Worm (Caenorhabditis elegans) whole organism, mixed stage, embryonic: Measurements from ENCODE around the gene str-264.

Source experiments
- M03D4.4 ChIP-seq: sonication (generic microtip); optimal IDR thresholded peaks from 2 replicates; lab custom pipeline; 2017; ENCODE audit warnings: mild to moderate bottlenecking, missing genetic modification characterization, missing compliant biosample characterization
- bed-3 ChIP-seq: fragments of 200-800 bp; sonication (Bioruptor generic); optimal IDR thresholded peaks from 3 replicates; lab custom pipeline; 2018; ENCODE audit warnings: mild to moderate bottlenecking, missing genetic modification characterization, moderate library complexity, missing compliant biosample characterization
- blmp-1 ChIP-seq: fragments of 150-350 bp; optimal IDR thresholded peaks from 2 replicates; lab custom pipeline; 2014; ENCODE audit warnings: missing biosample characterization, missing genetic modification characterization
- ceh-39 ChIP-seq: fragments of 150-350 bp; optimal IDR thresholded peaks from 2 replicates; lab custom pipeline; 2014; ENCODE audit warnings: missing biosample characterization, missing genetic modification characterization
- ceh-83 ChIP-seq: fragments of 200-800 bp; sonication (Bioruptor generic); optimal IDR thresholded peaks from 2 replicates; lab custom pipeline; 2018; ENCODE audit warnings: mild to moderate bottlenecking, missing genetic modification characterization, missing compliant biosample characterization
- ces-1 ChIP-seq: fragments of 150-350 bp; optimal IDR thresholded peaks from 2 replicates; lab custom pipeline; 2014; ENCODE audit warnings: missing biosample characterization, missing genetic modification reagents, missing genetic modification characterization
- cnd-1 ChIP-seq: fragments of 200-800 bp; sonication (Bioruptor generic); optimal IDR thresholded peaks from 2 replicates; lab custom pipeline; 2018; ENCODE audit warnings: mild to moderate bottlenecking, missing genetic modification characterization, missing compliant biosample characterization
- drap-1 ChIP-seq: fragments of 200-800 bp; sonication (Bioruptor generic); optimal IDR thresholded peaks from 3 replicates; lab custom pipeline; 2018; ENCODE audit warnings: mild to moderate bottlenecking, missing genetic modification characterization, missing compliant biosample characterization
- elt-1 ChIP-seq: sonication (generic microtip); optimal IDR thresholded peaks from 2 replicates; lab custom pipeline; 2017; ENCODE audit warnings: missing genetic modification characterization, mild to moderate bottlenecking, missing compliant biosample characterization, antibody characterized with exemption, moderate library complexity, borderline replicate concordance; ENCODE audit not compliant: insufficient read depth
- flh-1 ChIP-seq: fragments of 200-800 bp; sonication (Bioruptor generic); optimal IDR thresholded peaks from 2 replicates; lab custom pipeline; 2018; ENCODE audit warnings: mild to moderate bottlenecking, missing genetic modification characterization, moderate library complexity, missing compliant biosample characterization
- ham-2 ChIP-seq: fragments of 200-800 bp; sonication (Bioruptor generic); optimal IDR thresholded peaks from 2 replicates; lab custom pipeline; 2018; ENCODE audit warnings: mild to moderate bottlenecking, missing genetic modification characterization, missing compliant biosample characterization
- hlh-1 ChIP-seq: fragments of 150-350 bp; optimal IDR thresholded peaks from 2 replicates; lab custom pipeline; 2014; ENCODE audit warnings: missing biosample characterization, missing genetic modification reagents, missing genetic modification characterization
- lin-13 ChIP-seq: fragments of 150-350 bp; optimal IDR thresholded peaks from 2 replicates; lab custom pipeline; 2014; ENCODE audit warnings: missing biosample characterization, missing genetic modification characterization
- lin-32 ChIP-seq: fragments of 200-800 bp; sonication (Bioruptor generic); optimal IDR thresholded peaks from 2 replicates; lab custom pipeline; 2018; ENCODE audit warnings: mild to moderate bottlenecking, missing genetic modification characterization, missing compliant biosample characterization
- lsy-2 ChIP-seq: fragments of 150-350 bp; optimal IDR thresholded peaks from 2 replicates; lab custom pipeline; 2014; ENCODE audit warnings: missing biosample characterization, missing genetic modification characterization
- mab-5 ChIP-seq: fragments of 150-350 bp; optimal IDR thresholded peaks from 2 replicates; lab custom pipeline; 2014; ENCODE audit warnings: missing biosample characterization, missing genetic modification characterization
- mep-1 ChIP-seq: fragments of 150-350 bp; optimal IDR thresholded peaks from 2 replicates; lab custom pipeline; 2017; ENCODE audit warnings: missing biosample characterization, missing genetic modification reagents, missing genetic modification characterization, inconsistent platforms
- mls-2 ChIP-seq: sonication (generic microtip); optimal IDR thresholded peaks from 2 replicates; lab custom pipeline; 2016; ENCODE audit warnings: mild to moderate bottlenecking, missing genetic modification characterization, moderate library complexity, missing compliant biosample characterization
- nhr-12 ChIP-seq: fragments of 150-350 bp; optimal IDR thresholded peaks from 2 replicates; lab custom pipeline; 2014; ENCODE audit warnings: missing biosample characterization, missing genetic modification characterization
- nhr-2 ChIP-seq: fragments of 150-350 bp; optimal IDR thresholded peaks from 2 replicates; lab custom pipeline; 2014; ENCODE audit warnings: missing biosample characterization, missing genetic modification characterization
- nhr-237 ChIP-seq: fragments of 150-350 bp; optimal IDR thresholded peaks from 2 replicates; lab custom pipeline; 2014; ENCODE audit warnings: missing biosample characterization, missing genetic modification characterization
- nhr-28 ChIP-seq: fragments of 150-350 bp; optimal IDR thresholded peaks from 2 replicates; lab custom pipeline; 2014; ENCODE audit warnings: missing biosample characterization, missing genetic modification characterization
- nhr-76 ChIP-seq: sonication (generic microtip); optimal IDR thresholded peaks from 2 replicates; lab custom pipeline; 2017; ENCODE audit warnings: missing biosample characterization, missing genetic modification characterization
- pha-4 ChIP-seq: fragments of 150-350 bp; optimal IDR thresholded peaks from 2 replicates; lab custom pipeline; 2018; ENCODE audit warnings: missing biosample characterization, missing genetic modification reagents, missing genetic modification characterization
- sem-2 ChIP-seq: fragments of 200-800 bp; sonication (Bioruptor generic); optimal IDR thresholded peaks from 2 replicates; lab custom pipeline; 2018; ENCODE audit warnings: mild to moderate bottlenecking, missing genetic modification characterization, missing compliant biosample characterization
- snpc-4 ChIP-seq: fragments of 150-350 bp; optimal IDR thresholded peaks from 2 replicates; lab custom pipeline; 2014; ENCODE audit warnings: missing biosample characterization, missing genetic modification characterization
- sptf-1 ChIP-seq: sonication (generic microtip); optimal IDR thresholded peaks from 2 replicates; lab custom pipeline; 2017; ENCODE audit warnings: mild to moderate bottlenecking, missing genetic modification characterization, moderate library complexity, missing compliant biosample characterization
- tbx-8 ChIP-seq: fragments of 200-800 bp; sonication (Bioruptor generic); optimal IDR thresholded peaks from 2 replicates; lab custom pipeline; 2018; ENCODE audit warnings: mild to moderate bottlenecking, missing genetic modification characterization, moderate library complexity, missing compliant biosample characterization
- unc-39 ChIP-seq: fragments of 150-350 bp; optimal IDR thresholded peaks from 2 replicates; lab custom pipeline; 2014; ENCODE audit warnings: missing biosample characterization, missing genetic modification characterization
- unc-62 ChIP-seq: fragments of 150-350 bp; optimal IDR thresholded peaks from 2 replicates; lab custom pipeline; 2014; ENCODE audit warnings: missing biosample characterization, missing genetic modification reagents, missing genetic modification characterization
- zip-8 ChIP-seq: fragments of 150-350 bp; optimal IDR thresholded peaks from 2 replicates; lab custom pipeline; 2014; ENCODE audit warnings: missing biosample characterization, missing genetic modification characterization
- ztf-11 ChIP-seq: fragments of 150-350 bp; optimal IDR thresholded peaks from 2 replicates; lab custom pipeline; 2014; ENCODE audit warnings: missing biosample characterization, missing genetic modification characterization

The str-264 gene

ce11 chrV:15517413-15517812 lies 25.0 kb upstream of the str-264 start, which contains the start of gene F21A3.3:
TSS of gene F21A3.3 (plus strand) at chrV:15517713.
- TF ChIP-seq lin-32 (GFP tag; lab: Kevin White, UChicago): no peak
- TF ChIP-seq nhr-2 (tag; lab: Kevin White, UChicago): no peak
- TF ChIP-seq zip-8: no peak
- TF ChIP-seq lin-13 (tag; lab: Kevin White, UChicago): no peak
- no peak for TF ChIP-seq mab-5 (tag; lab: Kevin White, UChicago)
- no peak for TF ChIP-seq mep-1 (tag; lab: Kevin White, UChicago)
- no peak for TF ChIP-seq nhr-28 (tag; lab: Kevin White, UChicago)
- no peak for TF ChIP-seq snpc-4 (tag; lab: Kevin White, UChicago)
- no peak for TF ChIP-seq ceh-39 (tag; lab: Kevin White, UChicago)
- no peak for TF ChIP-seq ztf-11 (tag; lab: Kevin White, UChicago)
- no peak for TF ChIP-seq nhr-76 (tag; lab: Kevin White, UChicago)
- no peak for TF ChIP-seq ham-2 (GFP tag; lab: Kevin White, UChicago)
- TF ChIP-seq pha-4 (tag; lab: Kevin White, UChicago): no peak
- no peak for TF ChIP-seq nhr-12 (tag; lab: Kevin White, UChicago)

DNA sequence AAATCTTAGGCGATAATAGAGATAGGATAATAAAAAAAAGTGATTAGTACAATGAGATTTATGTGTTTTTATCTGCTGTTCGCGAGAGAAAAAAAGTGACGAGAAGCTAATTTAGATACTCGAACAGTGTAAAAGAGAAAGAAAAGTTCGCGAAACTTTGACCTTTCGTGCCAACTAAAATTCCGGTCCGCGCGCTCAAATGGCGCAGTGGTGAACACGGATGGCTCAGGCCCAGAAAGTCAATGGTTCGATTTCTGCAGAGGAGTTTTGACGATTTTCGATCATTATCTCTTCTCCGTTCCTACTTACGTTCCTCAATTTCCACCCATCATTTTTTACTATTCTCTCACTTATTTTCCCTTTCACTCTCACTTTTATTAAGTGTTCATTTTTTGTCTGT lies 24.1 kb upstream of the str-264 start:
- no peak for TF ChIP-seq lsy-2 (tag; lab: Kevin White, UChicago)
- no peak for TF ChIP-seq blmp-1 (tag; lab: Kevin White, UChicago)
- TF ChIP-seq ces-1 (GFP tag; lab: Kevin White, UChicago): no peak
- no peak for TF ChIP-seq cnd-1 (tag; lab: Kevin White, UChicago)
- TF ChIP-seq flh-1 (GFP tag; lab: Kevin White, UChicago): no peak
- TF ChIP-seq ceh-39 (tag; lab: Kevin White, UChicago): no peak
- TF ChIP-seq mab-5 (tag; lab: Kevin White, UChicago): no peak
- TF ChIP-seq unc-39: no peak
- no peak for TF ChIP-seq zip-8
- TF ChIP-seq sem-2 (GFP tag; lab: Kevin White, UChicago): no peak
- TF ChIP-seq unc-62 (GFP tag; lab: Kevin White, UChicago): no peak
- TF ChIP-seq snpc-4 (tag; lab: Kevin White, UChicago): no peak
- TF ChIP-seq ceh-83 (GFP tag; lab: Kevin White, UChicago): no peak
- no peak for TF ChIP-seq drap-1 (GFP tag; lab: Kevin White, UChicago)
- TF ChIP-seq M03D4.4 (tag; lab: Kevin White, UChicago): no peak
- TF ChIP-seq, all 35 proteins: peak for 0

- TF ChIP-seq ham-2 (GFP tag; lab: Kevin White, UChicago) (no peak), mab-5 (tag; lab: Kevin White, UChicago) (no peak), lin-13 (tag; lab: Kevin White, UChicago) (no peak), tbx-8 (GFP tag; lab: Kevin White, UChicago) (no peak), nhr-237 (tag; lab: Kevin White, UChicago) (no peak), ztf-11 (tag; lab: Kevin White, UChicago) (no peak), lsy-2 (tag; lab: Kevin White, UChicago) (no peak), cnd-1 (tag; lab: Kevin White, UChicago) (no peak), nhr-28 (tag; lab: Kevin White, UChicago) (no peak), drap-1 (GFP tag; lab: Kevin White, UChicago) (no peak), ceh-83 (GFP tag; lab: Kevin White, UChicago) (no peak), nhr-2 (tag; lab: Kevin White, UChicago) (no peak)
- TF ChIP-seq, all 35 proteins: peak for 0
Observed at ce11 chrV:15515365-15515764, 22.9 kb upstream of the str-264 start.

DNA sequence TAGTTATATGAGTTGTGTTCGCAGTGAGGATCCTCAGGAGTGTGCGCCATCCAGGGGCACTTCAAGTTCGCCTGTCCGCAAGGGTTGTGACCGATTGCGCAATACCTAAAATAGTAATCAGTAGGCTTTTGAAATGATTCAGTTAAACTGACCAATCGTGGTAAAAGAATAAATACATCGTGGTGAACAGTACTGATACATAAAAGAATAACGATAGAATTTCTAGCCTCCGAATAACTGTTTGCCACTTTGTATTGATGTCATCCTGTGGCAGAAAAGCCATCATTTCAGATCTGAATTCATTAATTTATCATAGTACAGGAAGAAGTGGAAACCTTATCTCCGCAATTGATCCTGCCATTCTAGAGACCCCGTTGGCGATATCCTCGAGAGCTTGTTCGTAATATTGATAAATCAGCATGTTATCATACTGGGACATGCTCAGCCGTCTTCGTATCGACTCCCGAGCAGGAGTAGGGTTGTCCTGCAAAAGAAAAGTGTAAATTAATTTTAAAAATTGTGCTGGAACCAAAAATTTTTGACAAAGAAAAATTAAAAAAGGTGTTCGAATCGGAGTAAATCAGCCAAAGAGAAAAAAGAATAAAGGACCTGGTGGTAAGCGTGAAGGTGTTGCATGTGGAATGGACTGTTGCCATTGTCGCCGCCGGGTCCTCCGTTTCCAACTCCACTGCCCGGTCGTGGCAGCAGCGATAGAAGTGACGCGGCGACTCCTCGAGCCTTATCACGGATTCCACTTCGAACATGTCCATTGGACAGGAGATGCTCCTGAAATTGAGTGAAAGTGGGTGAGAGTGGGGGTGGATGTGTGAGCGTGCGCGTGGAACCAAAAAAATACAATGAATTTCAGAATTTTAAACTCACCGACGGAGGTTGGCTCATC lies 20.7 kb upstream of the str-264 start:
- TF ChIP-seq drap-1 (GFP tag; lab: Kevin White, UChicago) (no peak), zip-8 (peak; percentile 82)

DNA sequence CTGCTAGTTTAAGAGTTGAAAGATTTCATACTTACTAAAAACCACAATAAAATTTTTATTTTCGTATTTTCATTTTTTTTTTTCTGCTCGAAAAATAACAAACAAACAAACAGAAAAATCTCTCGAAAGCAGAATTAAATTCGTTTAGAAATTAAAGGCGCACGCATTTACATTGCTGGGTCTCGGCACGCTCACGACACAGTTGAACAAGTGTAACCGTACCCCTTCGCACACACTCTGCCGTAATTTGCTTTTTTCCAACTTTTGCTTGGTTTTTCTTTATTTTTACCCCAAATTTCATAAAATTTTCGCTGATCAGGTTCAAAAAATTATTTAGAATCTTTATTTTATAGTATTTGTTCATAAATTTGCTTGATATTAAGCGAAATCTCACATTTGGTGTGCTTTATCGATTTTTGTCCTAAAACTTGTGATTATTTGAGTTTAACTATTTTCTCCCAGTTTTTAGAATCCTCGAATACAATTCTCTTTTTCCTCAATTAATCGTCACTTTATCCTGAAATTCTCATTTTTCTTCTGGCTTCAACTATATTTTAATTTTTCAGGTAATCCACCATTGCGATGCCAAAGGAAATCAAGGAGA lies 19.3 kb upstream of the str-264 start, which contains the start of gene rpl-38:
TSS of gene rpl-38 (plus strand) at position 554 of the 604 bp plus-strand sequence.
- no peak for TF ChIP-seq ceh-83 (GFP tag; lab: Kevin White, UChicago)
- TF ChIP-seq drap-1 (GFP tag; lab: Kevin White, UChicago): peak; percentile 70
- TF ChIP-seq nhr-237 (tag; lab: Kevin White, UChicago): peak; percentile 77
- no peak for TF ChIP-seq M03D4.4 (tag; lab: Kevin White, UChicago)
- TF ChIP-seq lsy-2 (tag; lab: Kevin White, UChicago): peak; percentile 98
- peak; percentile 85 for TF ChIP-seq mep-1 (tag; lab: Kevin White, UChicago)
- peak; percentile 80 for TF ChIP-seq lin-13 (tag; lab: Kevin White, UChicago)
- no peak for TF ChIP-seq nhr-28 (tag; lab: Kevin White, UChicago)
- TF ChIP-seq ces-1 (GFP tag; lab: Kevin White, UChicago): peak; percentile 96
- TF ChIP-seq ceh-39 (tag; lab: Kevin White, UChicago): no peak
- TF ChIP-seq elt-1: no peak
- TF ChIP-seq ham-2 (GFP tag; lab: Kevin White, UChicago): no peak
- TF ChIP-seq mls-2 (tag; lab: Kevin White, UChicago): peak; percentile 33
- no peak for TF ChIP-seq lin-32 (GFP tag; lab: Kevin White, UChicago)
- TF ChIP-seq nhr-12 (tag; lab: Kevin White, UChicago): no peak
- no peak for TF ChIP-seq ztf-11 (tag; lab: Kevin White, UChicago)
- no peak for TF ChIP-seq bed-3 (GFP tag; lab: Kevin White, UChicago)
- peak; percentile 17 for TF ChIP-seq hlh-1 (tag; lab: Kevin White, UChicago)
- no peak for TF ChIP-seq blmp-1 (tag; lab: Kevin White, UChicago)
- TF ChIP-seq cnd-1 (tag; lab: Kevin White, UChicago): peak; percentile 6
- TF ChIP-seq tbx-8 (GFP tag; lab: Kevin White, UChicago): no peak
- no peak for TF ChIP-seq unc-62 (GFP tag; lab: Kevin White, UChicago)
- TF ChIP-seq zip-8: no peak
- no peak for TF ChIP-seq nhr-76 (tag; lab: Kevin White, UChicago)
- peak; percentile 16 for TF ChIP-seq sptf-1 (tag; lab: Kevin White, UChicago)
- TF ChIP-seq pha-4 (tag; lab: Kevin White, UChicago): peak; percentile 87
- no peak for TF ChIP-seq mab-5 (tag; lab: Kevin White, UChicago)
- no peak for TF ChIP-seq nhr-2 (tag; lab: Kevin White, UChicago)
